Worm (Caenorhabditis elegans) whole organism, L4 larva: ENCODE measurements around the gene srxa-10.

ENCODE experiments used
- F10B5.3 ChIP-seq: sonication (generic microtip); optimal IDR thresholded peaks from 2 replicates; lab custom pipeline; 2016; ENCODE audit warnings: mild to moderate bottlenecking, missing genetic modification characterization, missing compliant biosample characterization
- F37D6.2 ChIP-seq: sonication (generic microtip); optimal IDR thresholded peaks from 2 replicates; lab custom pipeline; 2016; ENCODE audit warnings: mild to moderate bottlenecking, missing genetic modification characterization, missing compliant biosample characterization
- R02D3.7 ChIP-seq: fragments of 150-350 bp; sonication (generic microtip); optimal IDR thresholded peaks from 3 replicates; lab custom pipeline; 2014; ENCODE audit warnings: missing biosample characterization, missing genetic modification characterization
- T20F7.1 ChIP-seq: fragments of 200-800 bp; sonication (Bioruptor generic); optimal IDR thresholded peaks from 2 replicates; lab custom pipeline; 2018; ENCODE audit warnings: mild to moderate bottlenecking, missing genetic modification characterization, missing compliant biosample characterization
- T26A8.4 ChIP-seq: fragments of 200-800 bp; sonication (Bioruptor generic); IDR thresholded peaks from 2 replicates; pipeline ENCODE4 v1.3.6; 2022; ENCODE audit warnings: missing genetic modification characterization, missing compliant biosample characterization
- Y5F2A.4 ChIP-seq: fragments of 200-800 bp; sonication (Bioruptor generic); optimal IDR thresholded peaks from 2 replicates; lab custom pipeline; 2018; ENCODE audit warnings: mild to moderate bottlenecking, missing genetic modification characterization, missing compliant biosample characterization
- ZK337.2 ChIP-seq: fragments of 200-800 bp; sonication (Bioruptor generic); IDR thresholded peaks from 2 replicates; pipeline ENCODE4 v1.3.6; 2022; ENCODE audit warnings: missing genetic modification reagents, missing genetic modification characterization, missing compliant biosample characterization
- aly-2 ChIP-seq: sonication (generic microtip); optimal IDR thresholded peaks from 2 replicates; lab custom pipeline; 2018; ENCODE audit warnings: missing biosample characterization, missing genetic modification characterization
- arid-1 ChIP-seq: fragments of 200-800 bp; sonication (Bioruptor generic); conservative IDR thresholded peaks from 2 replicates; pipeline ENCODE4 v1.3.6; 2022; ENCODE audit warnings: missing genetic modification reagents, missing genetic modification characterization, missing compliant biosample characterization
- ceh-28 ChIP-seq: fragments of 150-350 bp; optimal IDR thresholded peaks from 2 replicates; lab custom pipeline; 2014; ENCODE audit warnings: missing biosample characterization, missing genetic modification reagents, missing genetic modification characterization
- ceh-62 ChIP-seq: sonication (generic microtip); optimal IDR thresholded peaks from 2 replicates; lab custom pipeline; 2017; ENCODE audit warnings: missing biosample characterization, missing genetic modification characterization
- ces-1 ChIP-seq: fragments of 150-350 bp; sonication (generic microtip); optimal IDR thresholded peaks from 4 replicates; lab custom pipeline; 2014; ENCODE audit warnings: missing biosample characterization, missing genetic modification reagents, missing genetic modification characterization
- ctbp-1 ChIP-seq: fragments of 200-800 bp; sonication (Bioruptor generic); IDR thresholded peaks from 2 replicates; pipeline ENCODE4 v1.3.6; 2022; ENCODE audit warnings: missing genetic modification reagents, missing genetic modification characterization, missing compliant biosample characterization
- daf-12 ChIP-seq: fragments of 150-350 bp; optimal IDR thresholded peaks from 2 replicates; lab custom pipeline; 2014; ENCODE audit warnings: missing biosample characterization, missing genetic modification reagents, missing genetic modification characterization
- daf-16 ChIP-seq, 3 experiments: sonication (generic microtip); optimal IDR thresholded peaks; 2 replicates each; lab custom pipeline; 2016 to 2017; ENCODE audit warnings: missing genetic modification characterization in 3 of 3, missing genetic modification reagents in 3 of 3, mild to moderate bottlenecking in 2 of 3, missing compliant biosample characterization in 2 of 3, missing biosample characterization in 1 of 3, moderate library complexity in 1 of 3
- dmd-6 ChIP-seq: fragments of 200-800 bp; sonication (Bioruptor generic); IDR thresholded peaks from 2 replicates; pipeline ENCODE4 v1.3.6; 2022; ENCODE audit warnings: missing genetic modification reagents, missing genetic modification characterization, missing compliant biosample characterization
- dmd-8 ChIP-seq: fragments of 200-800 bp; sonication (Bioruptor generic); IDR thresholded peaks from 2 replicates; pipeline ENCODE4 v1.3.6; 2022; ENCODE audit warnings: missing genetic modification characterization, missing compliant biosample characterization
- duxl-1 ChIP-seq: sonication (generic microtip); optimal IDR thresholded peaks from 2 replicates; lab custom pipeline; 2016; ENCODE audit warnings: mild to moderate bottlenecking, missing genetic modification characterization, moderate library complexity, missing compliant biosample characterization; ENCODE audit not compliant: poor library complexity
- fkh-10 ChIP-seq: fragments of 150-350 bp; optimal IDR thresholded peaks from 2 replicates; lab custom pipeline; 2014; ENCODE audit warnings: missing biosample characterization, missing genetic modification reagents, missing genetic modification characterization
- fos-1 ChIP-seq: fragments of 150-350 bp; optimal IDR thresholded peaks from 2 replicates; lab custom pipeline; 2014; ENCODE audit warnings: missing biosample characterization, missing genetic modification characterization
- hlh-11 ChIP-seq: fragments of 200-800 bp; sonication (Bioruptor generic); optimal IDR thresholded peaks from 2 replicates; lab custom pipeline; 2018; ENCODE audit warnings: mild to moderate bottlenecking, missing genetic modification characterization, missing compliant biosample characterization
- hmg-1.1 ChIP-seq: fragments of 200-800 bp; sonication (Bioruptor generic); IDR thresholded peaks from 2 replicates; pipeline ENCODE4 v1.3.6; 2022; ENCODE audit warnings: missing genetic modification reagents, missing genetic modification characterization, missing compliant biosample characterization
- lin-1 ChIP-seq: fragments of 200-800 bp; sonication (Bioruptor generic); IDR thresholded peaks from 2 replicates; pipeline ENCODE4 v1.3.6; 2022; ENCODE audit warnings: missing genetic modification reagents, missing genetic modification characterization, missing compliant biosample characterization
- lin-13 ChIP-seq: fragments of 150-350 bp; optimal IDR thresholded peaks from 2 replicates; lab custom pipeline; 2014; ENCODE audit warnings: missing biosample characterization, missing genetic modification reagents, missing genetic modification characterization
- lin-15B ChIP-seq: fragments of 150-350 bp; sonication (generic microtip); optimal IDR thresholded peaks from 3 replicates; lab custom pipeline; 2014; ENCODE audit warnings: missing biosample characterization, missing genetic modification characterization
- lin-29 ChIP-seq: fragments of 200-800 bp; sonication (Bioruptor generic); IDR thresholded peaks from 2 replicates; pipeline ENCODE4 v1.3.6; 2022; ENCODE audit warnings: missing genetic modification reagents, missing genetic modification characterization, missing compliant biosample characterization
- lin-39 ChIP-seq: fragments of 150-350 bp; optimal IDR thresholded peaks from 2 replicates; lab custom pipeline; 2014; ENCODE audit warnings: missing biosample characterization, missing genetic modification reagents, missing genetic modification characterization
- lir-3 ChIP-seq: sonication (generic microtip); optimal IDR thresholded peaks from 2 replicates; lab custom pipeline; 2016; ENCODE audit warnings: mild to moderate bottlenecking, missing genetic modification characterization, missing compliant biosample characterization
- mdl-1 ChIP-seq, 2 experiments: fragments of 150-350 bp in 1 of 2; sonication (generic microtip) in 1 of 2; optimal IDR thresholded peaks; 2 replicates each; lab custom pipeline; 2014 to 2017; ENCODE audit warnings: missing biosample characterization in 2 of 2, missing genetic modification characterization in 2 of 2
- mes-2 ChIP-seq: sonication (generic microtip); optimal IDR thresholded peaks from 2 replicates; lab custom pipeline; 2016; ENCODE audit warnings: missing genotype, mild to moderate bottlenecking, missing genetic modification characterization, missing compliant biosample characterization; ENCODE audit not compliant: poor library complexity, severe bottlenecking
- mxl-2 ChIP-seq: fragments of 200-800 bp; sonication (Bioruptor generic); conservative IDR thresholded peaks from 2 replicates; pipeline ENCODE4 v1.3.6; 2022; ENCODE audit warnings: missing genetic modification reagents, missing genetic modification characterization, missing compliant biosample characterization
- nhr-10 ChIP-seq: fragments of 150-350 bp; optimal IDR thresholded peaks from 2 replicates; lab custom pipeline; 2014; ENCODE audit warnings: missing biosample characterization, missing genetic modification characterization
- nhr-102 ChIP-seq: sonication (generic microtip); optimal IDR thresholded peaks from 2 replicates; lab custom pipeline; 2016; ENCODE audit warnings: mild to moderate bottlenecking, missing genetic modification characterization, moderate library complexity, missing compliant biosample characterization
- nhr-11 ChIP-seq: fragments of 150-350 bp; optimal IDR thresholded peaks from 2 replicates; lab custom pipeline; 2014; ENCODE audit warnings: missing biosample characterization, missing genetic modification characterization
- nhr-237 ChIP-seq: sonication (generic microtip); optimal IDR thresholded peaks from 2 replicates; lab custom pipeline; 2017; ENCODE audit warnings: missing biosample characterization, missing genetic modification characterization
- nhr-25 ChIP-seq: sonication (generic microtip); optimal IDR thresholded peaks from 2 replicates; lab custom pipeline; 2017; ENCODE audit warnings: missing genetic modification characterization, mild to moderate bottlenecking, missing compliant biosample characterization, antibody characterized with exemption, moderate library complexity, borderline replicate concordance; ENCODE audit not compliant: insufficient read depth
- nhr-28 ChIP-seq: fragments of 150-350 bp; optimal IDR thresholded peaks from 2 replicates; lab custom pipeline; 2014; ENCODE audit warnings: missing biosample characterization, missing genetic modification characterization
- nhr-41 ChIP-seq: fragments of 200-800 bp; sonication (Bioruptor generic); IDR thresholded peaks from 2 replicates; pipeline ENCODE4 v1.3.6; 2022; ENCODE audit warnings: missing genetic modification reagents, missing genetic modification characterization, missing compliant biosample characterization
- nhr-48 ChIP-seq: sonication (generic microtip); optimal IDR thresholded peaks from 2 replicates; lab custom pipeline; 2016; ENCODE audit warnings: mild to moderate bottlenecking, missing genetic modification characterization, missing compliant biosample characterization
- rbr-2 ChIP-seq: sonication (generic microtip); optimal IDR thresholded peaks from 2 replicates; lab custom pipeline; 2016; ENCODE audit warnings: missing genotype, missing genetic modification characterization, missing compliant biosample characterization
- saeg-2 ChIP-seq: fragments of 200-800 bp; sonication (Bioruptor generic); IDR thresholded peaks from 2 replicates; pipeline ENCODE4 v1.3.6; 2022; ENCODE audit warnings: missing genetic modification reagents, missing genetic modification characterization, missing compliant biosample characterization
- set-16 ChIP-seq: fragments of 200-800 bp; sonication (Bioruptor generic); IDR thresholded peaks from 2 replicates; pipeline ENCODE4 v1.3.6; 2022; ENCODE audit warnings: missing genetic modification reagents, missing genetic modification characterization, missing compliant biosample characterization
- skn-1 ChIP-seq: fragments of 150-350 bp; optimal IDR thresholded peaks from 2 replicates; lab custom pipeline; 2014; ENCODE audit warnings: missing biosample characterization, missing genetic modification characterization
- snpc-1.2 ChIP-seq: fragments of 200-800 bp; sonication (Bioruptor generic); IDR thresholded peaks from 2 replicates; pipeline ENCODE4 v1.3.6; 2022; ENCODE audit warnings: missing genetic modification reagents, missing genetic modification characterization, missing compliant biosample characterization
- spr-3 ChIP-seq: fragments of 200-800 bp; sonication (Bioruptor generic); optimal IDR thresholded peaks from 2 replicates; lab custom pipeline; 2018; ENCODE audit warnings: mild to moderate bottlenecking, missing genetic modification characterization, missing compliant biosample characterization
- tag-97 ChIP-seq: fragments of 200-800 bp; sonication (Bioruptor generic); IDR thresholded peaks from 2 replicates; pipeline ENCODE4 v1.3.6; 2022; ENCODE audit warnings: missing genetic modification characterization, missing compliant biosample characterization
- zfp-2 ChIP-seq: sonication (generic microtip); optimal IDR thresholded peaks from 2 replicates; lab custom pipeline; 2016; ENCODE audit warnings: mild to moderate bottlenecking, missing genetic modification characterization, missing compliant biosample characterization
- ztf-11 ChIP-seq: fragments of 150-350 bp; optimal IDR thresholded peaks from 2 replicates; lab custom pipeline; 2014; ENCODE audit warnings: missing biosample characterization, missing genetic modification characterization
- ztf-7 ChIP-seq: fragments of 150-350 bp; optimal IDR thresholded peaks from 2 replicates; lab custom pipeline; 2014; ENCODE audit warnings: missing biosample characterization, missing genetic modification characterization

srxa-10 gene

DNA sequence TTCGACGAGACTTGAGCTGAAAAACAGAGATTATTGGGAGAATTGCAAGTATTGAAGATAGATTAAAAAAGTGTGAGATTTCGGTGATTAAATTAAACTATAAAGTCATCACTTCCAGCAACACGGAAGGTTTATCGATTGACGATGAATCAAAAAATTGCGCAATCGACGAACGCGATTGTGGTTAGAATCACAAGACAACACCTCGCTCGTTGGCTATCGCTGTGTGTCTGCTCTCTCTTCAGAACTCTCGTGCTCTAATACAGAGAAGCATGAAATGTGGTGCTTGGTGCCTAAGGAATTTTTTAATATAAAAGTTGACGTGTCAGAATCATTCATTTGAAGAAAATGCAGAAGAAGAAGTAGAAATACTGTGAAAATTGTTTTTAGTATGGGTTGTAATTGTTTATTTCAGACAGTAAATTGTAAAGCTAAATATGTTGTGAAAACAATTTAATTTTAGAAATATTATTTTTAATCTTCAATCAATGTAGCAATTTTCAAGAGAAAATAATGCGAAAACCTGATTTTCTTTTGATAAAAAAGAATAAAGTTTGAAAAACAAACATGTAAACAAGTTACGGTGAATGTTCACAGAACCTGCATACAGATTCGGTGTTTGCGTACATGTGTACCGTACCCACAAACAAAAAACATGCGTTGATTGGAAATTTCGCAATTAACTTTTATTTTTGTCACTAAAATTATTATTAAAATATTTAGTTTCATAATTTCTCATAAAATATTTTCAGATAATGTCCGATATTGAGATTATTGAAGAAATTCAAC is 31.0 kb upstream of the srxa-10 start, which contains the start of the genes ZK632.10 and ZK632.11 (continued):
- no peak for TF ChIP-seq fkh-10 (GFP tag; lab: Kevin White, UChicago)
- peak; percentile 52 for TF ChIP-seq dmd-6
- no peak for TF ChIP-seq T26A8.4 (GFP tag; lab: Robert Waterston, UW)
- TF ChIP-seq aly-2 = no peak
- TF ChIP-seq daf-12 (tag; lab: Kevin White, UChicago) = no peak
- no peak for TF ChIP-seq nhr-48 (tag; lab: Kevin White, UChicago)
- no peak for TF ChIP-seq nhr-237
- no peak for TF ChIP-seq nhr-11 (tag; lab: Kevin White, UChicago)
- TF ChIP-seq lin-29 (GFP tag; lab: Robert Waterston, UW) = no peak
- no peak for TF ChIP-seq zfp-2 (tag; lab: Kevin White, UChicago)
- TF ChIP-seq ZK337.2 (GFP tag; lab: Robert Waterston, UW) = no peak
- no peak for TF ChIP-seq snpc-1.2 (GFP tag; lab: Robert Waterston, UW)
- TF ChIP-seq set-16 = no peak
- no peak for TF ChIP-seq ztf-11
- TF ChIP-seq dmd-8 (GFP tag; lab: Robert Waterston, UW) = no peak
- TF ChIP-seq lin-1 (GFP tag; lab: Robert Waterston, UW) = 0 out of 2 replicates have a peak, but pooled peaks have one; percentile 7
- peak; percentile 80 for TF ChIP-seq mes-2 (tag; lab: Kevin White, UChicago)
- TF ChIP-seq ceh-62 = no peak
- TF ChIP-seq lin-13 (GFP tag; lab: Kevin White, UChicago) = no peak
- TF ChIP-seq nhr-10 = no peak
- peak; percentile 28 for TF ChIP-seq ztf-7 (tag; lab: Kevin White, UChicago)
- no peak for TF ChIP-seq hmg-1.1 (GFP tag; lab: Robert Waterston, UW)
- TF ChIP-seq nhr-102 (tag; lab: Kevin White, UChicago) = no peak
- no peak for TF ChIP-seq lir-3
- no peak for TF ChIP-seq nhr-41 (GFP tag; lab: Robert Waterston, UW)
- TF ChIP-seq arid-1 (GFP tag; lab: Robert Waterston, UW) = no peak
- no peak for TF ChIP-seq Y5F2A.4 (GFP tag; lab: Kevin White, UChicago)

DNA sequence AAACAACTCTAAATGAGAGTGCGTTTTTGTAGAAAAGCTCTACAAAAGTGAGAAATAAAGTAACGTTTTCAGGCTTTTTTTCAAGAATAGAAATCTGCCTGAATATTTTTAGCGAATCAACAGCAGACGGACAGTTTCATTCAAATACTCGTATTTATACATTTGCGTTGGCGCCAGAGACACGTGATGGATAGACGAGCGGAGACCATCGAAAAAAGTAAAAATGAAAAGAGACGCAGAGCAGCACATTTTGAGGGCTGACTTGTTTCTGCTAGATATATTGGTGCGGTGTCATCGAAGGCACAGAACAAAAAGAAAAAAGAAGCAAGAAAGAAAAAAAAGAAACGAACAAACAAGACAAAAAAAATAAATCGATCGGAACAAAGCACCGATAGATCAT is 29.7 kb upstream of the srxa-10 start:
- TF ChIP-seq skn-1 (no peak), daf-16 (GFP tag; optimal IDR thresholded peaks at IDR 0.05; lab: Kevin White, UChicago) (no peak), daf-16 (tag; optimal IDR thresholded peaks at IDR 0.05; lab: Kevin White, UChicago) (peak; percentile 49), nhr-102 (tag; lab: Kevin White, UChicago) (peak; percentile 2), lir-3 (no peak), duxl-1 (tag; lab: Kevin White, UChicago) (peak; percentile 38), lin-15B (tag; lab: Kevin White, UChicago) (no peak), ctbp-1 (GFP tag; lab: Robert Waterston, UW) (no peak), F37D6.2 (tag; lab: Kevin White, UChicago) (no peak), fos-1 (tag; lab: Kevin White, UChicago) (no peak), tag-97 (GFP tag; lab: Robert Waterston, UW) (no peak), ces-1 (no peak), mxl-2 (GFP tag; lab: Robert Waterston, UW) (no peak), R02D3.7 (tag; lab: Kevin White, UChicago) (no peak), dmd-6 (peak; percentile 21; the same call in 1 of the 2 replicates), nhr-25 (tag; lab: Kevin White, UChicago) (no peak), lin-39 (tag; lab: Kevin White, UChicago) (no peak), ceh-28 (no peak), Y5F2A.4 (GFP tag; lab: Kevin White, UChicago) (no peak), T20F7.1 (GFP tag; lab: Kevin White, UChicago) (peak; percentile 24), lin-13 (GFP tag; lab: Kevin White, UChicago) (peak; percentile 5), rbr-2 (tag; lab: Kevin White, UChicago) (peak; percentile 29), nhr-28 (tag; lab: Kevin White, UChicago) (peak; percentile 17), F10B5.3 (tag; lab: Kevin White, UChicago) (no peak), saeg-2 (GFP tag; lab: Robert Waterston, UW) (no peak), mdl-1 (tag; optimal IDR thresholded peaks at IDR 0.05; lab: Kevin White, UChicago) (peak in 1 of 2 experiments; percentile 71), spr-3 (no peak), hlh-11 (peak; percentile 73)
